Fruit fly (Drosophila melanogaster) whole organism, embryonic: ENCODE data around the gene Psa.

ENCODE experiments used
- CG10321 ChIP-seq: fragments of 200-800 bp; sonication (Bioruptor generic); IDR thresholded peaks from 2 replicates; pipeline ENCODE4 v1.3.6; 2022; ENCODE audit warnings: missing biosample characterization, missing genetic modification characterization
- CG10431 ChIP-seq: fragments of 200-800 bp; sonication (Bioruptor generic); optimal IDR thresholded peaks from 3 replicates; lab custom pipeline; 2018; ENCODE audit warnings: missing biosample characterization, mild to moderate bottlenecking, missing genetic modification characterization
- CG10462 ChIP-seq: fragments of 200-800 bp; sonication (Bioruptor generic); optimal IDR thresholded peaks from 2 replicates; lab custom pipeline; 2016; ENCODE audit warnings: missing biosample characterization, missing genetic modification characterization
- CG10979 ChIP-seq: fragments of 200-800 bp; sonication (Bioruptor generic); optimal IDR thresholded peaks from 2 replicates; lab custom pipeline; 2018; ENCODE audit warnings: missing biosample characterization, mild to moderate bottlenecking, missing genetic modification characterization, moderate library complexity
- CG11504 ChIP-seq: fragments of 200-800 bp; sonication (Bioruptor generic); optimal IDR thresholded peaks from 3 replicates; lab custom pipeline; 2019; ENCODE audit warnings: missing biosample characterization, mild to moderate bottlenecking, missing genetic modification characterization, moderate library complexity
- CG11695 ChIP-seq: fragments of 200-800 bp; sonication (Bioruptor generic); IDR thresholded peaks from 3 replicates; pipeline ENCODE4 v1.3.6; 2022; ENCODE audit warnings: missing biosample characterization, missing genetic modification characterization
- CG1603 ChIP-seq: fragments of 200-800 bp; sonication (Bioruptor generic); optimal IDR thresholded peaks from 2 replicates; lab custom pipeline; 2019; ENCODE audit warnings: missing biosample characterization, mild to moderate bottlenecking, missing genetic modification characterization, moderate library complexity
- CG16779 ChIP-seq: fragments of 200-800 bp; sonication (Bioruptor generic); IDR thresholded peaks from 2 replicates; pipeline ENCODE4 v1.3.6; 2022; ENCODE audit warnings: missing biosample characterization, missing genetic modification characterization
- CG17359 ChIP-seq: fragments of 200-800 bp; sonication (Bioruptor generic); optimal IDR thresholded peaks from 3 replicates; lab custom pipeline; 2018; ENCODE audit warnings: missing biosample characterization, mild to moderate bottlenecking, missing genetic modification characterization, moderate library complexity
- CG18599 ChIP-seq: fragments of 200-800 bp; sonication (Bioruptor generic); optimal IDR thresholded peaks from 3 replicates; lab custom pipeline; 2017; ENCODE audit warnings: missing biosample characterization, missing genetic modification characterization, mild to moderate bottlenecking, moderate library complexity, missing genetic modification reagents
- CG2129 ChIP-seq: fragments of 200-800 bp; sonication (Bioruptor generic); IDR thresholded peaks from 2 replicates; pipeline ENCODE4 v1.3.6; 2022; ENCODE audit warnings: missing biosample characterization, missing genetic modification characterization; ENCODE audit not compliant: partially characterized antibody
- CG3163 ChIP-seq: fragments of 200-800 bp; sonication (Bioruptor generic); optimal IDR thresholded peaks from 3 replicates; lab custom pipeline; 2016; ENCODE audit warnings: missing biosample characterization, missing genetic modification characterization
- CG33213 ChIP-seq: fragments of 200-800 bp; sonication (Bioruptor generic); optimal IDR thresholded peaks from 3 replicates; lab custom pipeline; 2016; ENCODE audit warnings: missing biosample characterization, missing genetic modification characterization
- CG3407 ChIP-seq: fragments of 200-800 bp; sonication (Bioruptor generic); optimal IDR thresholded peaks from 2 replicates; lab custom pipeline; 2018; ENCODE audit warnings: missing biosample characterization, mild to moderate bottlenecking, missing genetic modification characterization
- CG3838 ChIP-seq: fragments of 200-800 bp; sonication (Bioruptor generic); optimal IDR thresholded peaks from 3 replicates; lab custom pipeline; 2016; ENCODE audit warnings: missing biosample characterization, missing genetic modification characterization
- CG8290 ChIP-seq, 3 experiments: fragments of 200-800 bp; sonication (Bioruptor generic); optimal IDR thresholded peaks; 2 replicates each; lab custom pipeline; 2016 to 2019; ENCODE audit warnings: missing biosample characterization in 3 of 3, missing genetic modification characterization in 3 of 3, mild to moderate bottlenecking in 2 of 3, moderate library complexity in 1 of 3
- Doc2 ChIP-seq: fragments of 200-800 bp; sonication (Bioruptor generic); IDR thresholded peaks from 2 replicates; pipeline ENCODE4 v1.3.6; 2022; ENCODE audit warnings: missing biosample characterization, missing genetic modification characterization
- HLH4C ChIP-seq: fragments of 200-800 bp; sonication (Bioruptor generic); IDR thresholded peaks from 3 replicates; pipeline ENCODE4 v1.3.6; 2022; ENCODE audit warnings: missing biosample characterization, missing genetic modification characterization; ENCODE audit not compliant: partially characterized antibody
- NFAT ChIP-seq: fragments of 200-800 bp; sonication (Bioruptor generic); IDR thresholded peaks from 2 replicates; pipeline ENCODE4 v1.3.6; 2022; ENCODE audit warnings: missing biosample characterization, missing genetic modification characterization
- Oli ChIP-seq: fragments of 200-800 bp; sonication (Bioruptor generic); optimal IDR thresholded peaks from 2 replicates; lab custom pipeline; 2018; ENCODE audit warnings: missing biosample characterization, mild to moderate bottlenecking, missing genetic modification characterization, moderate library complexity
- Opbp ChIP-seq: fragments of 200-800 bp; sonication (Bioruptor generic); IDR thresholded peaks from 3 replicates; pipeline ENCODE4 v1.3.6; 2022; ENCODE audit warnings: missing biosample characterization, missing genetic modification characterization; ENCODE audit not compliant: partially characterized antibody
- Side ChIP-seq: fragments of 200-800 bp; sonication (Bioruptor generic); optimal IDR thresholded peaks from 2 replicates; lab custom pipeline; 2016; ENCODE audit warnings: missing biosample characterization, missing genetic modification characterization
- Sox100B ChIP-seq: fragments of 200-800 bp; sonication (Bioruptor generic); optimal IDR thresholded peaks from 3 replicates; lab custom pipeline; 2018; ENCODE audit warnings: missing biosample characterization, mild to moderate bottlenecking, missing genetic modification characterization
- Stat92E ChIP-seq, 3 experiments: fragments of >200 bp in 2 of 3; fragments of 200-800 bp in 1 of 3; sonication (Bioruptor generic) in 1 of 3; optimal IDR thresholded peaks; 2 replicates each; lab custom pipeline; 2017 to 2019; ENCODE audit warnings: missing biosample characterization in 3 of 3, missing genetic modification characterization in 3 of 3, mild to moderate bottlenecking in 1 of 3, moderate library complexity in 1 of 3
- ap ChIP-seq: fragments of 200-800 bp; sonication (Bioruptor generic); IDR thresholded peaks from 2 replicates; pipeline ENCODE4 v1.3.6; 2022; ENCODE audit warnings: missing biosample characterization, missing genetic modification characterization
- danr ChIP-seq: fragments of 200-800 bp; sonication (Bioruptor generic); IDR thresholded peaks from 2 replicates; pipeline ENCODE4 v1.3.6; 2022; ENCODE audit warnings: missing biosample characterization, missing genetic modification characterization
- dati ChIP-seq: fragments of 200-800 bp; sonication (Bioruptor generic); IDR thresholded peaks from 2 replicates; pipeline ENCODE4 v1.3.6; 2022; ENCODE audit warnings: missing biosample characterization, missing genetic modification characterization
- emc ChIP-seq: fragments of 200-800 bp; sonication (Bioruptor generic); optimal IDR thresholded peaks from 2 replicates; lab custom pipeline; 2016; ENCODE audit warnings: missing biosample characterization, missing genetic modification characterization
- ewg ChIP-seq: fragments of 200-800 bp; sonication (Bioruptor generic); optimal IDR thresholded peaks from 3 replicates; lab custom pipeline; 2017; ENCODE audit warnings: mild to moderate bottlenecking, missing biosample characterization, missing genetic modification reagents, missing genetic modification characterization
- exex ChIP-seq: fragments of 200-800 bp; sonication (Bioruptor generic); optimal IDR thresholded peaks from 4 replicates; lab custom pipeline; 2018; ENCODE audit warnings: missing biosample characterization, mild to moderate bottlenecking, missing genetic modification characterization, moderate library complexity
- fd64A ChIP-seq: fragments of 200-800 bp; sonication (Bioruptor generic); optimal IDR thresholded peaks from 3 replicates; lab custom pipeline; 2018; ENCODE audit warnings: missing biosample characterization, mild to moderate bottlenecking, missing genetic modification characterization
- gcm ChIP-seq: fragments of 200-800 bp; sonication (Bioruptor generic); optimal IDR thresholded peaks from 2 replicates; lab custom pipeline; 2019; ENCODE audit warnings: missing biosample characterization, mild to moderate bottlenecking, missing genetic modification characterization, moderate library complexity
- h ChIP-seq: fragments of >200 bp; optimal IDR thresholded peaks from 2 replicates; lab custom pipeline; 2017
- hkb ChIP-seq, 2 experiments: fragments of 200-800 bp in 1 of 2; fragments of >200 bp in 1 of 2; sonication (Bioruptor generic) in 1 of 2; IDR thresholded peaks in 1 of 2; optimal IDR thresholded peaks in 1 of 2; 2 replicates each; pipeline versions ENCODE4 v1.3.6 to Lab custom; 2017 to 2022; ENCODE audit warnings: missing biosample characterization in 1 of 2, missing genetic modification characterization in 1 of 2
- ind ChIP-seq: fragments of 200-800 bp; sonication (Bioruptor generic); optimal IDR thresholded peaks from 3 replicates; lab custom pipeline; 2016; ENCODE audit warnings: missing biosample characterization, missing genetic modification characterization
- kah ChIP-seq: fragments of 200-800 bp; sonication (Bioruptor generic); optimal IDR thresholded peaks from 2 replicates; lab custom pipeline; 2018; ENCODE audit warnings: missing biosample characterization, mild to moderate bottlenecking, missing genetic modification characterization
- klu ChIP-seq: fragments of 200-800 bp; sonication (Bioruptor generic); IDR thresholded peaks from 2 replicates; pipeline ENCODE4 v1.3.6; 2022; ENCODE audit warnings: missing biosample characterization, missing genetic modification characterization
- nau ChIP-seq: fragments of 200-800 bp; sonication (Bioruptor generic); optimal IDR thresholded peaks from 3 replicates; lab custom pipeline; 2017; ENCODE audit warnings: missing biosample characterization, mild to moderate bottlenecking, missing genetic modification characterization, missing genetic modification reagents
- sens-2 ChIP-seq: fragments of 200-800 bp; sonication (Bioruptor generic); IDR thresholded peaks from 2 replicates; pipeline ENCODE4 v1.3.6; 2022; ENCODE audit warnings: missing biosample characterization, missing genetic modification characterization
- ssp ChIP-seq: fragments of 200-800 bp; sonication (Bioruptor generic); IDR thresholded peaks from 2 replicates; pipeline ENCODE4 v1.3.6; 2022; ENCODE audit warnings: missing biosample characterization, missing genetic modification characterization
- wor ChIP-seq: fragments of 200-800 bp; sonication (Bioruptor generic); IDR thresholded peaks from 2 replicates; pipeline ENCODE4 v1.3.6; 2022; ENCODE audit warnings: missing biosample characterization, missing genetic modification characterization

Psa gene

dm6 chr3L:1558178-1558788, 55.6 kb downstream of the Psa start, which contains the start of the genes Pex10 and CG12099 (continued):
- TF ChIP-seq gcm (GFP tag; lab: Kevin White, UChicago) (peak; percentile 78), HLH4C (GFP tag; lab: Robert Waterston, UW) (peak; percentile 89), danr (peak; percentile 86), CG8290 (GFP tag; optimal IDR thresholded peaks at IDR 0.05; lab: Kevin White, UChicago) (peak; percentile 90), CG8290 (tag; optimal IDR thresholded peaks at IDR 0.05; lab: Kevin White, UChicago) (peak in 1 of 2 experiments; percentile 74), dati (GFP tag; lab: Robert Waterston, UW) (0 out of 2 replicates have a peak, but pooled peaks have one; percentile 48), nau (no peak), CG18599 (GFP tag; lab: Kevin White, UChicago) (peak; percentile 89), fd64A (peak; percentile 41), kah (peak; percentile 41), CG2129 (peak; percentile 90), ind (GFP tag; lab: Kevin White, UChicago) (peak; percentile 91), ap (peak; percentile 85), klu (GFP tag; lab: Robert Waterston, UW) (peak; percentile 90), Oli (tag; lab: Kevin White, UChicago) (peak; percentile 73), CG10462 (GFP tag; lab: Kevin White, UChicago) (peak; percentile 73), ewg (GFP tag; lab: Kevin White, UChicago) (peak; percentile 67), CG10321 (GFP tag; lab: Robert Waterston, UW) (0 out of 2 replicates have a peak, but pooled peaks have one; percentile 48), wor (peak; percentile 78), CG10979 (tag; lab: Kevin White, UChicago) (peak; percentile 76), CG11504 (tag; lab: Kevin White, UChicago) (no peak), Stat92E (GFP tag; optimal IDR thresholded peaks at IDR 0.05; lab: Kevin White, UChicago) (peak in 1 of 3 experiments; percentile 56), Side (GFP tag; lab: Kevin White, UChicago) (peak; percentile 48), exex (tag; lab: Kevin White, UChicago) (no peak), CG10431 (GFP tag; lab: Kevin White, UChicago) (no peak), Opbp (GFP tag; lab: Robert Waterston, UW) (peak; percentile 85), CG3838 (GFP tag; lab: Kevin White, UChicago) (peak; percentile 59), NFAT (GFP tag; lab: Robert Waterston, UW) (peak; percentile 93), CG3163 (GFP tag; lab: Kevin White, UChicago) (peak; percentile 28), sens-2 (GFP tag; lab: Robert Waterston, UW) (peak; percentile 86), CG16779 (GFP tag; lab: Robert Waterston, UW) (peak; percentile 83), hkb (optimal IDR thresholded peaks at IDR 0.05; lab: Kevin White, UChicago) (peak; percentile 68), hkb (GFP tag; IDR thresholded peaks at IDR 0.05; lab: Robert Waterston, UW) (peak; percentile 87), Doc2 (peak; percentile 33; the same call in 1 of the 2 replicates), CG33213 (GFP tag; lab: Kevin White, UChicago) (peak; percentile 59), CG17359 (peak; percentile 85), ssp (GFP tag; lab: Robert Waterston, UW) (peak; percentile 86), CG11695 (GFP tag; lab: Robert Waterston, UW) (peak; percentile 84), CG1603 (tag; lab: Kevin White, UChicago) (peak; percentile 80), h (lab: Kevin White, UChicago) (no peak), CG3407 (GFP tag; lab: Kevin White, UChicago) (no peak), Sox100B (GFP tag; lab: Kevin White, UChicago) (no peak), emc (GFP tag; lab: Kevin White, UChicago) (peak; percentile 21)
- TF ChIP-seq, all 482 proteins: peak for 394
